Worm (Caenorhabditis elegans): ENCODE measurements around the gene R148.7.

R148.7 gene

DNA sequence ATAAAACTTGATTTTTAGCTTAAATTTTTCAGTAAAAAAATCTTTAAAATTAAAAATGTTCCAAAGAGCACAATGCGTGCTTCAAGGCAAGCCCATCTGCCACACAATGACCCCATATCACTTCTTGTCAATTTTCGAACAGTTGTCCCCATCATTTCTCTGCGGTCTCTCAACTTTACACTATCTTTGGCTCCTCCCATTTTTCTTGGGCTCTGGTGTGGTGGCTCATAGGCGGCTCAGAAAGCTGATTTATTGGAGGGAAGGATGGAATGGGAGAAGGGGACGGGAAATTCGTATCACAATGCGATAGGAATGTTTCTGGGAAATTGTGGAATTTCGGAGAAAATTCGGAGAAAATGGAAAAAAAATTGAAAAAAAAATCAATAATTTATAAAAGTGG, 2.4 kb upstream of the R148.7 start (continued):
- TF ChIP-seq repo-1 (tag; optimal IDR thresholded peaks at IDR 0.05), result no peak
- no peak for TF ChIP-seq efl-1 (GFP tag; optimal IDR thresholded peaks at IDR 0.05)
- no peak for TF ChIP-seq die-1 (tag; optimal IDR thresholded peaks at IDR 0.05)

DNA sequence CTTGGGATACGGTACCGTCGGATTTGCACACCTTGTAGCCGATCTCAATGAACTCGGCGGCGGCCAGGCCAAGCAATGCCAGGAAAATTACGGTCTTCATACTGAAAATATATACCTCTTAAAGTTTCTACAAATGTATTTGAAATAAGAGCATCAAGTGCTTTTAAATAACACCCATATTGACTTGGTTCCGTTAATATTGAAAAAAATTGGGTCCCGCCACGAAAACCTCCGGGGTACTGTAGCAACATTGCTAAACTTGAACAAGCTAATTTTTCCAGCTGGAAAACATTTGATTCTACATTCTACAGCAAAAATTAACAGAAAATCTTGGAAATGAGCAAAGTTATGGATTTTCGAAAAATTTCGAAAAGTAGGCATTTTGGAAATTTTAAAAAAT, 1.2 kb upstream of the R148.7 start, which contains the start of gene heh-1:
TSS of gene heh-1 (minus strand) at position 101 of the 400 bp plus-strand sequence.
- TF ChIP-seq aptf-2 (GFP tag; conservative IDR thresholded peaks at IDR 0.05) (0 out of 2 replicates have a peak, but pooled peaks have one; percentile 11), him-1 (tag; optimal IDR thresholded peaks at IDR 0.05) (no peak)

DNA sequence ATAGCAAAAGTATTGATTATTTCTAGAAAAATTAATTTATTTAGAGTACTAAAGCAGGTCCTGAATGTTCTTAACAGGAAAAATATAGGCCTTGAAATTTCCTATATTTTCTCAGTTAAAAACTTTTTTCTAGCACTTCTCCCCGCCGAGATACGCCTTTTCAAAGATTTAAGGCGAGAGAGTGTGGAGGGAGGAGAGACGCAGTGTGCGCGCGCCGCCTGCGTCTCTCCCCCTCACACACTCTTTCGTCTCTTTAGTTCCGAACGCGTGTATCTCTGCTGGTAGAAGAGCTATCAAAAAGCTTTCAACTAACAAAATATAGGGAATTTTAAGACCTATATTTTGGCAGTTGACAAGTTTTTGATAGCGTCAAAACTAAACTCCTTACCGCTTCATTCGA, 303 bp downstream of the R148.7 start:
- TF ChIP-seq him-1 (tag; optimal IDR thresholded peaks at IDR 0.05), result no peak
- TF ChIP-seq hmg-1.2 (GFP tag; IDR thresholded peaks at IDR 0.05), result peak; percentile 93
- no peak for TF ChIP-seq nhr-90 (tag; optimal IDR thresholded peaks at IDR 0.05)
- TF ChIP-seq ztf-18 (tag; optimal IDR thresholded peaks at IDR 0.05), result no peak
- TF ChIP-seq ceh-40 (GFP tag; IDR thresholded peaks at IDR 0.05), result no peak
- TF ChIP-seq sptf-2 (GFP tag; optimal IDR thresholded peaks at IDR 0.05), result no peak

DNA sequence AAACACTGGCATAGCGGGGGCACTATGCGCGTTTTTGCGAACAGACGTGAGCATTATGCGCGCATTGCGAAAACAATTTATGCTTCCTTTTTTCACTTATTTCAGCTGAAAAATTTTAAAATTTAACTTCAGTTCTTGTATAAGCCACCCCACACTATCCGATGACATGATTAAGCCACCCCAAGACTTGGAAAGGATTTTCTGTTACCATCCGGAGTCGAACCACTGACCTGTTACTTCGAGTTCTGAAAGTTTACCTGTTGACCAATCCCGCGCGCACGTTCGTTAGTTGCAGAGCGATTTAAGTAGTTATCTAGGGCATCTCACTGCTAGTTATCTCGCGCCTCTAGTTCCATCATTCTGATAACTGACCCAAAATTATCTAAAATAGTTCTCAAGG, 5.7 kb downstream of the R148.7 start:
- 0 out of 2 replicates have a peak, but pooled peaks have one; percentile 14 for TF ChIP-seq D2030.7 (GFP tag; IDR thresholded peaks at IDR 0.05)
- 0 out of 2 replicates have a peak, but pooled peaks have one; percentile 13 for TF ChIP-seq rcor-1 (GFP tag; IDR thresholded peaks at IDR 0.05)
- TF ChIP-seq hmg-1.2 (GFP tag; IDR thresholded peaks at IDR 0.05), result 0 out of 2 replicates have a peak, but pooled peaks have one; percentile 7
- 0 out of 2 replicates have a peak, but pooled peaks have one; percentile 59 for TF ChIP-seq attf-6 (GFP tag; IDR thresholded peaks at IDR 0.05)
- TF ChIP-seq madf-6 (GFP tag; IDR thresholded peaks at IDR 0.05), result peak; percentile 22; the same call in 1 of the 2 replicates
- peak; percentile 57; the same call in 1 of the 2 replicates for TF ChIP-seq lin-26 (GFP tag; IDR thresholded peaks at IDR 0.05)

ce11 chrIII:3191729-3192128, 6.5 kb downstream of the R148.7 start:
- TF ChIP-seq rpc-1 (optimal IDR thresholded peaks at IDR 0.05), result peak; percentile 47
- peak; percentile 76 for TF ChIP-seq rpc-1 (tag; optimal IDR thresholded peaks at IDR 0.05)
- no peak for TF ChIP-seq ztf-3 (GFP tag; optimal IDR thresholded peaks at IDR 0.05)
- TF ChIP-seq hmg-1.2 (GFP tag; IDR thresholded peaks at IDR 0.05), result 0 out of 2 replicates have a peak, but pooled peaks have one; percentile 19
- TF ChIP-seq C17E4.6 (GFP tag; IDR thresholded peaks at IDR 0.05), result no peak
- TF ChIP-seq rec-8 (tag; optimal IDR thresholded peaks at IDR 0.05), result peak in 1 of 2 experiments; percentile 34
- no peak for TF ChIP-seq F52B5.7 (tag; optimal IDR thresholded peaks at IDR 0.05)
- no peak for TF ChIP-seq lsy-27 (tag; optimal IDR thresholded peaks at IDR 0.05; ENCODE audit: borderline replicate concordance, insufficient read depth)
- TF ChIP-seq lin-26 (GFP tag; IDR thresholded peaks at IDR 0.05), result peak; percentile 33; the same call in 1 of the 2 replicates
- peak; percentile 83 for TF ChIP-seq tbp1 (GFP tag; optimal IDR thresholded peaks at IDR 0.05)
- peak; percentile 63 for TF ChIP-seq B0261.1 (tag; optimal IDR thresholded peaks at IDR 0.05)

ce11 chrIII:3191195-3191594, 7.0 kb downstream of the R148.7 start, which contains the start of gene R148.8:
Gene R148.8, plus strand, starts transcription at chrIII:3191495.
- TF ChIP-seq lin-40 (tag; optimal IDR thresholded peaks at IDR 0.05) (no peak), madf-3 (GFP tag; IDR thresholded peaks at IDR 0.05) (no peak), ztf-3 (GFP tag; optimal IDR thresholded peaks at IDR 0.05) (no peak)

- TF ChIP-seq dox-1 (GFP tag; IDR thresholded peaks at IDR 0.05) (no peak), B0261.1 (tag; optimal IDR thresholded peaks at IDR 0.05) (peak; percentile 46), lin-35 (GFP tag; optimal IDR thresholded peaks at IDR 0.05) (no peak), tbp1 (GFP tag; optimal IDR thresholded peaks at IDR 0.05) (peak; percentile 78), rpc-1 (optimal IDR thresholded peaks at IDR 0.05) (peak; percentile 25), rpc-1 (tag; optimal IDR thresholded peaks at IDR 0.05) (peak; percentile 58), nhr-120 (GFP tag; IDR thresholded peaks at IDR 0.05) (no peak), lsy-27 (tag; optimal IDR thresholded peaks at IDR 0.05; ENCODE audit: borderline replicate concordance, insufficient read depth) (no peak), xnd-1 (tag; optimal IDR thresholded peaks at IDR 0.05) (no peak)
Measured at ce11 chrIII:3190660-3191059, 7.5 kb downstream of the R148.7 start.
